Fruit fly (Drosophila melanogaster) whole organism, embryonic: Measurements from ENCODE around the gene CG18788.

ENCODE experiments used
- Aef1 ChIP-seq: fragments of 200-800 bp; sonication (Bioruptor generic); IDR thresholded peaks from 3 replicates; pipeline ENCODE4 v1.3.6; 2022; ENCODE audit warnings: missing biosample characterization, missing genetic modification characterization
- Bdp1 ChIP-seq: fragments of 200-800 bp; sonication (Bioruptor generic); optimal IDR thresholded peaks from 3 replicates; lab custom pipeline; 2016; ENCODE audit warnings: missing biosample characterization, missing genetic modification characterization
- CG10147 ChIP-seq: fragments of 200-800 bp; sonication (Bioruptor generic); optimal IDR thresholded peaks from 2 replicates; lab custom pipeline; 2019; ENCODE audit warnings: missing biosample characterization, mild to moderate bottlenecking, missing genetic modification characterization, moderate library complexity
- CG15073 ChIP-seq: fragments of 200-800 bp; sonication (Bioruptor generic); optimal IDR thresholded peaks from 2 replicates; lab custom pipeline; 2016; ENCODE audit warnings: missing biosample characterization, missing genetic modification characterization
- CG18262 ChIP-seq: fragments of 200-800 bp; optimal IDR thresholded peaks from 3 replicates; lab custom pipeline; 2019; ENCODE audit warnings: missing biosample characterization, mild to moderate bottlenecking, missing genetic modification characterization, moderate library complexity
- CG18599 ChIP-seq: fragments of 200-800 bp; sonication (Bioruptor generic); optimal IDR thresholded peaks from 3 replicates; lab custom pipeline; 2017; ENCODE audit warnings: missing biosample characterization, missing genetic modification characterization, mild to moderate bottlenecking, moderate library complexity, missing genetic modification reagents
- CG2875 ChIP-seq: fragments of 200-800 bp; sonication (Bioruptor generic); optimal IDR thresholded peaks from 2 replicates; lab custom pipeline; 2017; ENCODE audit warnings: missing biosample characterization, mild to moderate bottlenecking, missing genetic modification characterization, missing genetic modification reagents
- CG4282 ChIP-seq: fragments of 200-800 bp; sonication (Bioruptor generic); optimal IDR thresholded peaks from 2 replicates; lab custom pipeline; 2016; ENCODE audit warnings: missing biosample characterization, missing genetic modification characterization
- CG4424 ChIP-seq: fragments of 200-800 bp; sonication (Bioruptor generic); optimal IDR thresholded peaks from 3 replicates; lab custom pipeline; 2016; ENCODE audit warnings: missing biosample characterization, missing genetic modification characterization
- CG4854 ChIP-seq: fragments of 200-800 bp; sonication (Bioruptor generic); optimal IDR thresholded peaks from 2 replicates; lab custom pipeline; 2016; ENCODE audit warnings: missing biosample characterization, missing genetic modification characterization, inconsistent platforms
- CG7372 ChIP-seq: fragments of 200-800 bp; sonication (Bioruptor generic); IDR thresholded peaks from 2 replicates; pipeline ENCODE4 v1.3.6; 2022; ENCODE audit warnings: missing biosample characterization, missing genetic modification characterization
- CG8388 ChIP-seq: fragments of 200-800 bp; sonication (Bioruptor generic); optimal IDR thresholded peaks from 2 replicates; lab custom pipeline; 2019; ENCODE audit warnings: missing biosample characterization, mild to moderate bottlenecking, missing genetic modification characterization, moderate library complexity
- CG8765 ChIP-seq: fragments of 200-800 bp; sonication (Bioruptor generic); IDR thresholded peaks from 2 replicates; pipeline ENCODE4 v1.3.6; 2022; ENCODE audit warnings: missing biosample characterization, missing genetic modification characterization
- Drgx ChIP-seq: fragments of 200-800 bp; sonication (Bioruptor generic); IDR thresholded peaks from 2 replicates; pipeline ENCODE4 v1.3.6; 2022; ENCODE audit warnings: missing biosample characterization, missing genetic modification characterization
- HmgD ChIP-seq: fragments of 200-800 bp; sonication (Bioruptor generic); optimal IDR thresholded peaks from 3 replicates; lab custom pipeline; 2016; ENCODE audit warnings: missing biosample characterization, missing genetic modification characterization
- Med ChIP-seq: fragments of 200-800 bp; sonication (Bioruptor generic); peaks from one replicate; lab custom pipeline; 2016; ENCODE audit warnings: missing biosample characterization, missing genetic modification characterization, mild to moderate bottlenecking, inconsistent platforms, moderate library complexity
- Mes4 ChIP-seq: fragments of 200-800 bp; sonication (Bioruptor generic); optimal IDR thresholded peaks from 2 replicates; lab custom pipeline; 2016; ENCODE audit warnings: missing biosample characterization, missing genetic modification characterization
- Myb ChIP-seq: fragments of 200-800 bp; sonication (Bioruptor generic); optimal IDR thresholded peaks from 2 replicates; lab custom pipeline; 2016; ENCODE audit warnings: missing biosample characterization, missing genetic modification characterization
- NFAT ChIP-seq: fragments of 200-800 bp; sonication (Bioruptor generic); IDR thresholded peaks from 2 replicates; pipeline ENCODE4 v1.3.6; 2022; ENCODE audit warnings: missing biosample characterization, missing genetic modification characterization
- Neu2 ChIP-seq: fragments of 200-800 bp; sonication (Bioruptor generic); optimal IDR thresholded peaks from 3 replicates; lab custom pipeline; 2016; ENCODE audit warnings: missing biosample characterization, missing genetic modification characterization, borderline replicate concordance
- NfI ChIP-seq: fragments of 200-800 bp; sonication (Bioruptor generic); optimal IDR thresholded peaks from 3 replicates; lab custom pipeline; 2018; ENCODE audit warnings: missing biosample characterization, mild to moderate bottlenecking, missing genetic modification characterization, moderate library complexity
- Optix ChIP-seq: fragments of 200-800 bp; sonication (Bioruptor generic); IDR thresholded peaks from 3 replicates; pipeline ENCODE4 v1.3.6; 2022; ENCODE audit warnings: missing biosample characterization, missing genetic modification characterization
- Rfx ChIP-seq: fragments of 200-800 bp; sonication (Bioruptor generic); IDR thresholded peaks from 2 replicates; pipeline ENCODE4 v1.3.6; 2022; ENCODE audit warnings: missing biosample characterization, missing genetic modification characterization
- Scr ChIP-seq: fragments of 200-800 bp; sonication (Bioruptor generic); IDR thresholded peaks from 2 replicates; pipeline ENCODE4 v1.3.6; 2022; ENCODE audit warnings: missing biosample characterization, missing genetic modification characterization; ENCODE audit not compliant: partially characterized antibody
- Sry-δ ChIP-seq: fragments of 200-800 bp; sonication (Bioruptor generic); optimal IDR thresholded peaks from 2 replicates; lab custom pipeline; 2016; ENCODE audit warnings: missing biosample characterization, missing genetic modification characterization
- ac ChIP-seq: fragments of 200-800 bp; sonication (Bioruptor generic); optimal IDR thresholded peaks from 3 replicates; lab custom pipeline; 2017; ENCODE audit warnings: missing biosample characterization, mild to moderate bottlenecking, missing genetic modification characterization
- bcd ChIP-seq: fragments of 200-800 bp; sonication (Bioruptor generic); optimal IDR thresholded peaks from 2 replicates; lab custom pipeline; 2017; ENCODE audit warnings: missing biosample characterization, mild to moderate bottlenecking, missing genetic modification characterization
- bsh ChIP-seq, 2 experiments: fragments of 200-800 bp; sonication (Bioruptor generic); optimal IDR thresholded peaks; 2 replicates each; lab custom pipeline; 2017 to 2018; ENCODE audit warnings: mild to moderate bottlenecking in 2 of 2, missing biosample characterization in 2 of 2, missing genetic modification characterization in 2 of 2, moderate library complexity in 1 of 2
- cas ChIP-seq: fragments of 200-800 bp; sonication (Bioruptor generic); IDR thresholded peaks from 2 replicates; pipeline ENCODE4 v1.3.6; 2022; ENCODE audit warnings: missing biosample characterization, missing genetic modification characterization
- dm ChIP-seq: fragments of 200-800 bp; sonication (Bioruptor generic); optimal IDR thresholded peaks from 3 replicates; lab custom pipeline; 2016; ENCODE audit warnings: missing biosample characterization, missing genetic modification characterization
- esg ChIP-seq: fragments of 200-800 bp; sonication (Bioruptor generic); conservative IDR thresholded peaks from 2 replicates; pipeline ENCODE4 v1.3.6; 2022; ENCODE audit warnings: missing biosample characterization, missing genetic modification characterization
- exex ChIP-seq: fragments of 200-800 bp; sonication (Bioruptor generic); optimal IDR thresholded peaks from 4 replicates; lab custom pipeline; 2018; ENCODE audit warnings: missing biosample characterization, mild to moderate bottlenecking, missing genetic modification characterization, moderate library complexity
- eyg ChIP-seq: fragments of 200-800 bp; sonication (Bioruptor generic); optimal IDR thresholded peaks from 3 replicates; lab custom pipeline; 2016; ENCODE audit warnings: missing biosample characterization, missing genetic modification characterization
- gfzf ChIP-seq: fragments of 200-800 bp; sonication (Bioruptor generic); optimal IDR thresholded peaks from 2 replicates; lab custom pipeline; 2016; ENCODE audit warnings: missing biosample characterization, mild to moderate bottlenecking, missing genetic modification characterization, moderate library complexity
- grn ChIP-seq: fragments of 200-800 bp; sonication (Bioruptor generic); optimal IDR thresholded peaks from 3 replicates; lab custom pipeline; 2017; ENCODE audit warnings: missing biosample characterization, missing genetic modification characterization
- gsb ChIP-seq: fragments of 200-800 bp; sonication (Bioruptor generic); IDR thresholded peaks from 2 replicates; pipeline ENCODE4 v1.3.6; 2022; ENCODE audit warnings: missing biosample characterization, missing genetic modification characterization
- knrl ChIP-seq: fragments of 200-800 bp; sonication (Bioruptor generic); IDR thresholded peaks from 3 replicates; pipeline ENCODE4 v1.3.6; 2022; ENCODE audit warnings: missing biosample characterization, missing genetic modification characterization; ENCODE audit not compliant: partially characterized antibody
- lab ChIP-seq: fragments of 200-800 bp; sonication (Bioruptor generic); optimal IDR thresholded peaks from 3 replicates; lab custom pipeline; 2017; ENCODE audit warnings: missing biosample characterization, missing genetic modification characterization, mild to moderate bottlenecking, moderate library complexity, missing genetic modification reagents
- lov ChIP-seq, 2 experiments: fragments of 200-800 bp in 1 of 2; fragments of >200 bp in 1 of 2; sonication (Bioruptor generic) in 1 of 2; IDR thresholded peaks in 1 of 2; optimal IDR thresholded peaks in 1 of 2; 2 replicates in 1 of 2; 3 replicates in 1 of 2; pipeline versions ENCODE4 v1.3.6 to Lab custom; 2017 to 2022; ENCODE audit warnings: missing biosample characterization in 1 of 2, missing genetic modification characterization in 1 of 2
- nerfin-2 ChIP-seq: fragments of 200-800 bp; sonication (Bioruptor generic); IDR thresholded peaks from 2 replicates; pipeline ENCODE4 v1.3.6; 2022; ENCODE audit warnings: missing biosample characterization, missing genetic modification characterization; ENCODE audit not compliant: partially characterized antibody
- odd ChIP-seq: fragments of 200-800 bp; sonication (Bioruptor generic); optimal IDR thresholded peaks from 2 replicates; lab custom pipeline; 2017; ENCODE audit warnings: missing biosample characterization, mild to moderate bottlenecking, missing genetic modification characterization
- peb ChIP-seq: fragments of 200-800 bp; sonication (Bioruptor generic); IDR thresholded peaks from 2 replicates; pipeline ENCODE4 v1.3.6; 2022; ENCODE audit warnings: missing biosample characterization, missing genetic modification characterization
- pnt ChIP-seq: fragments of 200-800 bp; sonication (Bioruptor generic); optimal IDR thresholded peaks from 3 replicates; lab custom pipeline; 2016; ENCODE audit warnings: missing biosample characterization, missing genetic modification characterization
- pros ChIP-seq: fragments of 200-800 bp; sonication (Bioruptor generic); optimal IDR thresholded peaks from 3 replicates; lab custom pipeline; 2019; ENCODE audit warnings: missing biosample characterization, mild to moderate bottlenecking, missing genetic modification characterization, moderate library complexity
- rib ChIP-seq: fragments of 200-800 bp; sonication (Bioruptor generic); IDR thresholded peaks from 2 replicates; pipeline ENCODE4 v1.3.6; 2022; ENCODE audit warnings: missing biosample characterization, missing genetic modification characterization
- sens ChIP-seq: fragments of 200-800 bp; sonication (Bioruptor generic); peaks from one replicate; lab custom pipeline; 2016; ENCODE audit warnings: missing biosample characterization, missing genetic modification characterization
- sna ChIP-seq: fragments of 200-800 bp; sonication (Bioruptor generic); IDR thresholded peaks from 2 replicates; pipeline ENCODE4 v1.3.6; 2022; ENCODE audit warnings: missing biosample characterization, missing genetic modification characterization; ENCODE audit not compliant: partially characterized antibody
- sqz ChIP-seq: fragments of 200-800 bp; sonication (Bioruptor generic); optimal IDR thresholded peaks from 3 replicates; lab custom pipeline; 2018; ENCODE audit warnings: missing biosample characterization, mild to moderate bottlenecking, missing genetic modification characterization
- tio ChIP-seq: fragments of 200-800 bp; sonication (Bioruptor generic); optimal IDR thresholded peaks from 2 replicates; lab custom pipeline; 2017; ENCODE audit warnings: missing biosample characterization, missing genetic modification characterization, inconsistent platforms
- trem ChIP-seq: fragments of 200-800 bp; optimal IDR thresholded peaks from 3 replicates; lab custom pipeline; 2019; ENCODE audit warnings: missing biosample characterization, mild to moderate bottlenecking, missing genetic modification characterization, moderate library complexity
- unpg ChIP-seq: fragments of 200-800 bp; sonication (Bioruptor generic); optimal IDR thresholded peaks from 3 replicates; lab custom pipeline; 2018; ENCODE audit warnings: missing biosample characterization, mild to moderate bottlenecking, missing genetic modification characterization, moderate library complexity

CG18788 gene

DNA sequence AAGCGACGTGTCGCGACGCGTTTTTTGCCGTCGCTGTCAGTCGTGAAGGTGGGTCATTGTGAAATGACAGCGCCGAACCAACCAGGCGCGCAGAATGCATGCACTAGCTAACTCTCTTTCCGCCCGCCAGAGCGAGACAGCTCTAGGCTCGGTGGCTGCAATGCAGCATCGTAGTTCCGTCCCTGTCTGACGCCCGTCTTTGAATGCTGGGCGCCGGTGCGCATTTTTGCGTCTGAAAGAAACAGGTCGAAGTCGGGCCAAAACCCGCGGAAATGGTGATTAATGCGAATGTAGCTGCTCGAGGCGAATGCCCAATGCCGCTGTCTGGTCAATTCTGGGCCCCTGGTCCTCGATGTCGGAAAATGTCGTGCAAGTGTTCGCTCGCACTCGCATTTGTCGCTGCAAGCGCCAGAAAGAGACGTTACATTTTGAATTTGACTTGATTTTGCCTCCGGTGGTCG is 26.6 kb upstream of the CG18788 start (continued):
- TF ChIP-seq pnt = no peak
- peak; percentile 96 for TF ChIP-seq sqz (GFP tag; lab: Kevin White, UChicago)
- no peak for TF ChIP-seq Scr (GFP tag; lab: Robert Waterston, UW)
- no peak for TF ChIP-seq CG4282
- no peak for TF ChIP-seq esg (GFP tag; lab: Robert Waterston, UW)
- TF ChIP-seq trem (tag; lab: Kevin White, UChicago) = peak; percentile 37
- TF ChIP-seq eyg (GFP tag; lab: Kevin White, UChicago) = no peak
- TF ChIP-seq rib (GFP tag; lab: Robert Waterston, UW) = no peak
- no peak for TF ChIP-seq tio (GFP tag; lab: Kevin White, UChicago)
- TF ChIP-seq cas (GFP tag; lab: Robert Waterston, UW) = no peak
- no peak for TF ChIP-seq CG7372 (GFP tag; lab: Robert Waterston, UW)
- TF ChIP-seq CG18599 = peak; percentile 58
- TF ChIP-seq sna (GFP tag; lab: Robert Waterston, UW) = no peak
- TF ChIP-seq CG15073 (GFP tag; lab: Kevin White, UChicago) = no peak
- TF ChIP-seq bcd (GFP tag; lab: Kevin White, UChicago) = peak; percentile 32
- TF ChIP-seq Aef1 = no peak
- no peak for TF ChIP-seq CG4854 (GFP tag; lab: Kevin White, UChicago)
- TF ChIP-seq unpg (GFP tag; lab: Kevin White, UChicago) = peak; percentile 24
- TF ChIP-seq Sry-δ (GFP tag; lab: Kevin White, UChicago) = peak; percentile 15
- TF ChIP-seq peb = no peak
- no peak for TF ChIP-seq knrl (GFP tag; lab: Robert Waterston, UW)
- peak; percentile 76 for TF ChIP-seq exex (tag; lab: Kevin White, UChicago)
- peak; percentile 44 for TF ChIP-seq Mes4 (GFP tag; lab: Kevin White, UChicago)
- TF ChIP-seq CG4424 (GFP tag; lab: Kevin White, UChicago) = no peak
- peak; percentile 96 for TF ChIP-seq Med (GFP tag; lab: Kevin White, UChicago)
- peak; percentile 89 for TF ChIP-seq Myb (GFP tag; lab: Kevin White, UChicago)
- TF ChIP-seq CG18262 (tag; lab: Kevin White, UChicago) = peak; percentile 90
- peak; percentile 81 for TF ChIP-seq ac (GFP tag; lab: Kevin White, UChicago)
- no peak for TF ChIP-seq NFAT (GFP tag; lab: Robert Waterston, UW)
- TF ChIP-seq lov (optimal IDR thresholded peaks at IDR 0.05; lab: Kevin White, UChicago) = no peak
- no peak for TF ChIP-seq lov (GFP tag; IDR thresholded peaks at IDR 0.05; lab: Robert Waterston, UW)
- peak; percentile 24 for TF ChIP-seq odd
- peak; percentile 75 for TF ChIP-seq NfI (GFP tag; lab: Kevin White, UChicago)
- TF ChIP-seq Bdp1 (GFP tag; lab: Kevin White, UChicago) = peak; percentile 14
- no peak for TF ChIP-seq Drgx (GFP tag; lab: Robert Waterston, UW)
- TF ChIP-seq nerfin-2 (GFP tag; lab: Robert Waterston, UW) = no peak
- TF ChIP-seq CG8388 = peak; percentile 59
- peak; percentile 99 for TF ChIP-seq pros (GFP tag; lab: Kevin White, UChicago)
- TF ChIP-seq Optix = no peak
- TF ChIP-seq grn (GFP tag; lab: Kevin White, UChicago) = peak; percentile 5
- TF ChIP-seq gsb = no peak
- peak; percentile 46 for TF ChIP-seq dm
- TF ChIP-seq CG2875 (GFP tag; lab: Kevin White, UChicago) = peak; percentile 61
- no peak for TF ChIP-seq CG8765
- no peak for TF ChIP-seq gfzf (GFP tag; lab: Kevin White, UChicago)
- no peak for TF ChIP-seq Rfx
- peak; percentile 93 for TF ChIP-seq sens (GFP tag; lab: Kevin White, UChicago)
- TF ChIP-seq lab (GFP tag; lab: Kevin White, UChicago) = peak; percentile 83
- peak; percentile 38 to 75 for TF ChIP-seq bsh (GFP tag; optimal IDR thresholded peaks at IDR 0.05; lab: Kevin White, UChicago)
- no peak for TF ChIP-seq CG10147 (GFP tag; lab: Kevin White, UChicago)
- peak; percentile 98 for TF ChIP-seq HmgD
- TF ChIP-seq Neu2 = no peak
